Fruit fly (Drosophila melanogaster): ENCODE data around the gene Jhbp14.
A peak's percentile ranks its signal among the peaks of the same experiment; 100 is the strongest.

The Jhbp14 gene

DNA sequence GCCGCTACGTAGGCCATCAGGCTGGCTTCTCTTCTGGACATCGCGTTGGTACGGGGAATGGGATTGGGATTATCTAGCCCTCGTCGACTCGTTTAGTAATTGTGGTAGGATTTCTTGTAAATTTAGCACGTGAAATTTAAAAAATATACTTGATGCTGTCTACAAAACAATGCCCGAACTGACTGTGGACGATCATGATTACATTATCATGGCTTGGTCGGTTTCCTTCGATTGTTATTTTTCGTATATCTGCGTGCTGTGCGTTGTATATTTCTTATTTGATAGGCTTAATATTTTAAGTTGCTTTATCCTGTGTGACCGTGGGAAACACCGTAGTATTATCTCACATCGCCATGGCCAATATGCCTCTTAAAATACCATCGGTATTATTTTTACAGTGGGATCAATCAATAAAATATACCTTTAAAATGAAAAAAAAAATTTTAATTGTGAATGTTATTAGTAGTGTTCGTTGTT lies 33.3 kb upstream of the Jhbp14 start, which contains the start of gene CG16972:
Gene CG16972 (minus strand): TSS at position 336 of the 477 bp plus-strand sequence.
- TF ChIP-seq CG32264 (GFP tag; optimal IDR thresholded peaks at IDR 0.05) (no peak), pan (optimal IDR thresholded peaks at IDR 0.05) (no peak), Rel (GFP tag; optimal IDR thresholded peaks at IDR 0.05) (no peak), Rel (tag; optimal IDR thresholded peaks at IDR 0.05) (peak; percentile 76), OdsH (GFP tag; optimal IDR thresholded peaks at IDR 0.05) (no peak), Jra (GFP tag; optimal IDR thresholded peaks at IDR 0.05) (no peak)

DNA sequence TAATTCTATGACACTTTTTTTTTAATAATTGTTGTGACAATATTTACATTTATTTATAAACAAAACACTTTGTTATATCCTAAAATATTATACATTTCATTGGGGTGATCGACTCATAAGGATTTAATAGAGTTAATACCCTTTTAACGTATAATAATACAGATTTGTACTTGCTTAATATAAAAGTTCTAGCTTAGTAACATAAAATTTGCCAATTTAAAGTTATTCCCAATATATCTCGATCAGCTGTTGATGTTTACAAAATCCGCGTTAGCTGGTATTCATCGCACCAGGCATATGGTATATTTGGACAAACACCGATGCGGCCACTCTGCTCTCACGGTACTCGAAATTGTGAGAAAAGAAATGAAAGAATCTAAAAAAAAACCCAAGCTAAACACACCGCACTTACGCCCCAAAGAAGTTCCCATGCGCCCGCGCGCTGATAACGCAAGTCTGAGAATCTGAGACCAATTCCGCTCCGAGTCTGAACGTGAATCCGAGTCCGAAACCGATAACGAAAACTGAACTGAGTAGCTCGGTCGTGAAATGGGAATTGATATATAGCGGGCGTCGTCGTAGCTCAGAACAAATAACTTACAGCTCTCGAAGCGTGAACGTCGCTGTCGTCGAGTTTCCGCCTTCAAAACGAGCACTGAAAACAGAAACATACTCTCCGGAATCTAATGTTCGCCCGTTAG lies 32.7 kb upstream of the Jhbp14 start, which contains the start of gene Pect:
Gene Pect (plus strand): TSS at position 326 of the 701 bp plus-strand sequence.
- TF ChIP-seq lola (GFP tag; optimal IDR thresholded peaks at IDR 0.05) (no peak), Sp1 (GFP tag; optimal IDR thresholded peaks at IDR 0.05) (peak; percentile 30), h (GFP tag; optimal IDR thresholded peaks at IDR 0.05) (peak; percentile 47), brk (GFP tag; optimal IDR thresholded peaks at IDR 0.05) (no peak), dsf (GFP tag; optimal IDR thresholded peaks at IDR 0.05; ENCODE audit: borderline replicate concordance) (no peak), psq (GFP tag; optimal IDR thresholded peaks at IDR 0.05) (peak; percentile 43), sv (GFP tag; optimal IDR thresholded peaks at IDR 0.05) (no peak), usp (GFP tag; optimal IDR thresholded peaks at IDR 0.05) (no peak), sage (GFP tag; optimal IDR thresholded peaks at IDR 0.05) (no peak), Dif (GFP tag; optimal IDR thresholded peaks at IDR 0.05; ENCODE audit: partially characterized antibody) (peak; percentile 51), Rel (GFP tag; optimal IDR thresholded peaks at IDR 0.05) (no peak), Rel (tag; optimal IDR thresholded peaks at IDR 0.05) (peak; percentile 53), Abd-B (GFP tag; optimal IDR thresholded peaks at IDR 0.05) (no peak), tai (GFP tag; optimal IDR thresholded peaks at IDR 0.05) (no peak), dmrt93B (GFP tag; optimal IDR thresholded peaks at IDR 0.05) (no peak), dl (GFP tag; optimal IDR thresholded peaks at IDR 0.05; ENCODE audit: insufficient read depth in 1 of 2, partially characterized antibody in 2 of 2) (peak in 1 of 2 experiments; percentile 17), rgr (GFP tag; optimal IDR thresholded peaks at IDR 0.05) (no peak), Myc (optimal IDR thresholded peaks at IDR 0.05) (no peak), CrebA (GFP tag; optimal IDR thresholded peaks at IDR 0.05; ENCODE audit: borderline replicate concordance) (no peak), Hr78 (GFP tag; optimal IDR thresholded peaks at IDR 0.05) (no peak), Jra (GFP tag; optimal IDR thresholded peaks at IDR 0.05) (no peak), CG32264 (GFP tag; optimal IDR thresholded peaks at IDR 0.05) (no peak), N (GFP tag; optimal IDR thresholded peaks at IDR 0.05) (no peak), GATAd (GFP tag; optimal IDR thresholded peaks at IDR 0.05) (no peak)

DNA sequence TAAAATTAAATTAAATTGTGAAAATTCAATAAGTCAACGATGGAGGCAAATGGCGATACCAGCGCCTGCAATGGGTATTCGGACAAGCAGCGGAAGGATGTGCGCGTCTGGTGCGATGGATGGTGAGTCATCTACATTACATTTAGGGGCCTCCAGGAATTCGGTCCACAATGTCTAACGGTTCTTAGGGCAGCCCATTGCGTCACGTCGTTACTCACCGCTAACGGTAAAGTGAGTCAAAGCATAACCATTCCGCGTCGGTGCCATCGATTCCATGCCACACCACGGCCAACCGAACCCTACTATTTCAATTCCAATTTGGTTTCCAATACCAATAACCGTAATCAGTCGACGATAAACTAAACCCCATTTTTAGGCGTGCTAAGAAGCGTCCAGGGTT lies 32.1 kb upstream of the Jhbp14 start:
- no peak for TF ChIP-seq Hr83 (GFP tag; optimal IDR thresholded peaks at IDR 0.05; ENCODE audit: poor library complexity, severe bottlenecking)
- no peak for TF ChIP-seq Sp1 (GFP tag; optimal IDR thresholded peaks at IDR 0.05)
- TF ChIP-seq Hr78 (GFP tag; optimal IDR thresholded peaks at IDR 0.05): no peak
- TF ChIP-seq tai (GFP tag; optimal IDR thresholded peaks at IDR 0.05): no peak
- TF ChIP-seq rgr (GFP tag; optimal IDR thresholded peaks at IDR 0.05): no peak
- no peak for TF ChIP-seq Myc (optimal IDR thresholded peaks at IDR 0.05)
- TF ChIP-seq CrebA (GFP tag; optimal IDR thresholded peaks at IDR 0.05; ENCODE audit: borderline replicate concordance): no peak
- no peak for TF ChIP-seq Rel (GFP tag; optimal IDR thresholded peaks at IDR 0.05)
- TF ChIP-seq Rel (tag; optimal IDR thresholded peaks at IDR 0.05): no peak
- no peak for TF ChIP-seq Dfd (GFP tag; optimal IDR thresholded peaks at IDR 0.05)

DNA sequence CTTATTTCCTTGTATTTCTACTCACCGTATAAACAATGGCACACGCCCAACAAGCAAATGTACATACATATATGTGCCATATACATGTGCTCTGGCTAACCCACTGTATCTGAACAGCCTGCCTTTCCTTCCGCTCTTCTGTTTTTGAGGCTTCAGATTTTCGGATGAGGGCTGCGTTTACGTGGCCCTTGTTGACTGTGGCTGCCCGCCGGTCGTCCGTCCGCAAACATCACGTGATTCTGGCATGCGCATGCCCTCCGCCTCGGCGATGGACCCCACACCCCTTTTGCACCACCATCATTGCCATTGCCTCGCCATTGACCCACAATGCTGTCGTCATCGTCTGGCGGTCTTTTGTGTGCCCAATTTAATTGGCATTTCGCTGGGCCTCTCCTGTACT lies 31.0 kb upstream of the Jhbp14 start:
- TF ChIP-seq Mio (GFP tag; optimal IDR thresholded peaks at IDR 0.05) (no peak), dsf (GFP tag; optimal IDR thresholded peaks at IDR 0.05; ENCODE audit: borderline replicate concordance) (no peak), sv (GFP tag; optimal IDR thresholded peaks at IDR 0.05) (no peak), Sp1 (GFP tag; optimal IDR thresholded peaks at IDR 0.05) (peak; percentile 15), Hnf4 (GFP tag; optimal IDR thresholded peaks at IDR 0.05) (no peak), fru (GFP tag; optimal IDR thresholded peaks at IDR 0.05) (peak; percentile 21), lola (GFP tag; optimal IDR thresholded peaks at IDR 0.05) (no peak), foxo (GFP tag; optimal IDR thresholded peaks at IDR 0.05) (peak in 1 of 2 experiments; percentile 4), pan (optimal IDR thresholded peaks at IDR 0.05) (no peak), CrebA (GFP tag; optimal IDR thresholded peaks at IDR 0.05; ENCODE audit: borderline replicate concordance) (no peak), Jra (GFP tag; optimal IDR thresholded peaks at IDR 0.05) (no peak), Myc (optimal IDR thresholded peaks at IDR 0.05) (no peak), Abd-B (GFP tag; optimal IDR thresholded peaks at IDR 0.05) (no peak), woc (GFP tag; optimal IDR thresholded peaks at IDR 0.05) (no peak), N (GFP tag; optimal IDR thresholded peaks at IDR 0.05) (no peak), tai (GFP tag; optimal IDR thresholded peaks at IDR 0.05) (no peak), ey (GFP tag; optimal IDR thresholded peaks at IDR 0.05) (no peak), CG32264 (GFP tag; optimal IDR thresholded peaks at IDR 0.05) (no peak), HLH106 (tag; optimal IDR thresholded peaks at IDR 0.05) (peak; percentile 22), Dif (GFP tag; optimal IDR thresholded peaks at IDR 0.05; ENCODE audit: partially characterized antibody) (no peak), sage (GFP tag; optimal IDR thresholded peaks at IDR 0.05) (no peak), Hr83 (GFP tag; optimal IDR thresholded peaks at IDR 0.05; ENCODE audit: poor library complexity, severe bottlenecking) (peak; percentile 58), rgr (GFP tag; optimal IDR thresholded peaks at IDR 0.05) (peak; percentile 21), Rel (GFP tag; optimal IDR thresholded peaks at IDR 0.05) (no peak), Rel (tag; optimal IDR thresholded peaks at IDR 0.05) (peak; percentile 9), OdsH (GFP tag; optimal IDR thresholded peaks at IDR 0.05) (peak; percentile 21), brk (GFP tag; optimal IDR thresholded peaks at IDR 0.05) (no peak), h (GFP tag; optimal IDR thresholded peaks at IDR 0.05) (peak; percentile 70), br (GFP tag; optimal IDR thresholded peaks at IDR 0.05) (peak; percentile 52), Vsx2 (GFP tag; optimal IDR thresholded peaks at IDR 0.05; ENCODE audit: partially characterized antibody) (no peak), jim (GFP tag; optimal IDR thresholded peaks at IDR 0.05) (no peak), Dfd (GFP tag; optimal IDR thresholded peaks at IDR 0.05) (no peak), psq (GFP tag; optimal IDR thresholded peaks at IDR 0.05) (no peak)
